Worm (Caenorhabditis elegans): ENCODE results near the gene F52E1.2.

F52E1.2 gene

DNA sequence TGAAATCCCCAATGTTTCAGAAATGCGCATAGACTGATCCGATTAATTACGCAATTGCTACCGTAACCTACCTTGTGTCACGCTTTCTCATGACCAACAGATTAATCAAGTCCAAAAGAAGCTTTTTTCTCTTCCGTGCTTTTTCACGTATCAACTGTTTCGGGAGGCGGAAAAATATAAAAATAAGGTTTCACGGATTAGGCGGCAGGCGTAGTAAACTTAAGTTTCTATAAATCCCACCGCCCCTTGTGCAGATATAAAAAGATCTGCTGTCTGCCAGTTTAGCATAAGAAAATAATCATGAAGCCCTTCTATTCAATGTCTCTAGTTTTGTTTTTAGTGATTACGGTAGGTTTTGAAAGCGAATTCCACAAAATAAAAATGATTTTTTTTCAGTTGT lies 23.3 kb upstream of the F52E1.2 start, which contains the start of gene gcy-7:
Gene gcy-7, plus strand, starts transcription at position 301 of the 400 bp plus-strand sequence.
- TF ChIP-seq T22C8.4 (GFP tag; IDR thresholded peaks at IDR 0.05), result no peak

DNA sequence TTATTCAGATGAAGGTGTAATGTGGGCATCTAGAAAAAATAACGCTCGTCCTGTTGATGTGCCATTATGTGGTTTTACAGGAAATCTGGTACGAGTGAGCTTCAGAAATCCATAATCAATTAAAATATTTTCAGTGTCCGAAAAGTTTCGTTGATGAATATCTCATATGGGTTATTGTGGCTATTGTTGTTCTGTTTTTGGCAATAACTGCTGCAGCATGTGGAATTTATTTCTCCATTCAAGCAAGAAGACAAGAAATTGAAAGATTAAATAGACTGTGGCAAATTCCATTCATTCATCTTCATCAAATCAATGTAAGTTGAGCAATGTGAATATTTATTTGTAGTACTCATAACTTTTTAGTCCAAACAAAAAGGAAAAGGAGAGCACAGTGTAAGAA lies 21.1 kb upstream of the F52E1.2 start:
- TF ChIP-seq tab-1 (GFP tag; IDR thresholded peaks at IDR 0.05) (no peak), cog-1 (tag; optimal IDR thresholded peaks at IDR 0.05) (no peak)

DNA sequence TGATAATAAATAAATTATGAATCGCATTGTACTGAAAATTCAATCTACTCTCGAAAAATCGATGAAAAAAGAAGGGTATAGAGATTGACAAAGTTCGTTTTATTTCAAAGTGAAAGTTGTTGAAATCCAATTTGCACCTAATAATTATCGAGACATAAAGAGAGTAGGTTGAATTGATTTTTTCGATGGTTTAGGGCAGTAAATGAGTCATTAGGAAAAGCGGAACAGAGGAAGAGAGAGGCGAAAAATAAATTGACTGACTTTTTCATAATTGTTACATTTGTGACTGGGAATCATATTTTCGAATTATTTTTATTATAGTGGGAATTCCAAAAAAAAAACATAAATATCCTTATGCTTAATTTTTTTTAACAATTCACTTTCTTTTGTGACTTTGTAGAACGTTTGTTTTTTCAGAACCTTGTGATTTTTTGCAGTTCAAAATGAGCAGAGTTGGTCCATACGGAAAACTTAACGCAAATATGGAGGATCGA lies 16.0 kb upstream of the F52E1.2 start, which contains the start of the genes pho-6 and F52E1.3:
Gene pho-6, minus strand, starts transcription at position 101 of the 494 bp plus-strand sequence.
Gene F52E1.3, plus strand, starts transcription at position 444 of the 494 bp plus-strand sequence.
- TF ChIP-seq ztf-29 (GFP tag; IDR thresholded peaks at IDR 0.05), result no peak
- no peak for TF ChIP-seq med-1 (GFP tag; optimal IDR thresholded peaks at IDR 0.05; ENCODE audit: insufficient read depth)
- TF ChIP-seq cog-1 (tag; optimal IDR thresholded peaks at IDR 0.05), result no peak
- no peak for TF ChIP-seq tab-1 (GFP tag; IDR thresholded peaks at IDR 0.05)
- no peak for TF ChIP-seq ref-1 (GFP tag; conservative IDR thresholded peaks at IDR 0.05)
- TF ChIP-seq klf-2 (GFP tag; conservative IDR thresholded peaks at IDR 0.05), result no peak
- TF ChIP-seq T22C8.4 (GFP tag; IDR thresholded peaks at IDR 0.05), result no peak
- no peak for TF ChIP-seq flt-1 (GFP tag; IDR thresholded peaks at IDR 0.05)
- no peak for TF ChIP-seq ztf-23 (GFP tag; IDR thresholded peaks at IDR 0.05)

DNA sequence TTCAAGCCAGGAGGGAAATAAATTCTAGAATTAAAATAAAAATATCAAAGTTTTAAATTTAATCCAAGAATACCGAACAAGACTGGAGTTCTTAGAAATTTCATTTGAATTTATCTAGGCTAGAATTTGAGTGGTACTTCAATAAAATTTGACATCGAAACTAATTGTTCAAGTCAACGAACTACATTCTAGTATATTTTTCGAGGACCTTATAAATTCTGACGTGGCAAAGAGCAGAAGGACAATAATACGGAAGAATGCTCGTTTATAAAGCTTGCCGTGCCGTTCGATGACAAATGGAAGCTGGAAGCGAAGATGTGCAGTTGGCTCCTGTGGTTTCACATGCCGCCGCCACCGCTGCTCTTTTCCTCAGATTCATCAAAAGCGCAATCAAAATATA lies 9.6 kb upstream of the F52E1.2 start:
- TF ChIP-seq ref-1 (GFP tag; conservative IDR thresholded peaks at IDR 0.05), result no peak
- no peak for TF ChIP-seq cog-1 (tag; optimal IDR thresholded peaks at IDR 0.05)
- no peak for TF ChIP-seq klf-2 (GFP tag; conservative IDR thresholded peaks at IDR 0.05)
- TF ChIP-seq ztf-23 (GFP tag; IDR thresholded peaks at IDR 0.05), result no peak
- no peak for TF ChIP-seq ztf-29 (GFP tag; IDR thresholded peaks at IDR 0.05)
- no peak for TF ChIP-seq med-1 (GFP tag; optimal IDR thresholded peaks at IDR 0.05; ENCODE audit: insufficient read depth)
- TF ChIP-seq T22C8.4 (GFP tag; IDR thresholded peaks at IDR 0.05), result no peak
- TF ChIP-seq flt-1 (GFP tag; IDR thresholded peaks at IDR 0.05), result no peak
- no peak for TF ChIP-seq tab-1 (GFP tag; IDR thresholded peaks at IDR 0.05)

DNA sequence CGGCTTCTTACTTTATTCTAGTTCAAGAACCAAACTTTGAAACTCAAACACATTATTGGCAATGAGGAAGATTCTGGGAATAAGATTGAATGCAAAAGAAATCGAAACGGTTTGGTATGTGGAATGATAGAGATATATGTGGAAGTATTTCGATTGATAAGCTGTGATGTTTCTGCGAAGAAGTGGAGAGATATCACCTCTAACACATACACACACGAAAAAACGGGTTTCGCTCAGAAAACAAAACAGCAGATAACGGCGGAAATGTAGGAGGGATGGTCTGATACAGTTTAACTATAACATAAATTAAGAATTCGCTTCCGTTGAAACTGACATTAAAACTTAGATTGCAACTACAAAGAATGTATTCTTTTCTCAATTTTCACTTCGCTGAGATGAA lies 9.1 kb upstream of the F52E1.2 start:
- no peak for TF ChIP-seq cog-1 (tag; optimal IDR thresholded peaks at IDR 0.05)
- no peak for TF ChIP-seq ref-1 (GFP tag; conservative IDR thresholded peaks at IDR 0.05)
- TF ChIP-seq ztf-29 (GFP tag; IDR thresholded peaks at IDR 0.05), result no peak
- no peak for TF ChIP-seq flt-1 (GFP tag; IDR thresholded peaks at IDR 0.05)
- TF ChIP-seq T22C8.4 (GFP tag; IDR thresholded peaks at IDR 0.05), result no peak
- no peak for TF ChIP-seq klf-2 (GFP tag; conservative IDR thresholded peaks at IDR 0.05)
- no peak for TF ChIP-seq tab-1 (GFP tag; IDR thresholded peaks at IDR 0.05)
- TF ChIP-seq med-1 (GFP tag; optimal IDR thresholded peaks at IDR 0.05; ENCODE audit: insufficient read depth), result no peak
- TF ChIP-seq ztf-23 (GFP tag; IDR thresholded peaks at IDR 0.05), result no peak

DNA sequence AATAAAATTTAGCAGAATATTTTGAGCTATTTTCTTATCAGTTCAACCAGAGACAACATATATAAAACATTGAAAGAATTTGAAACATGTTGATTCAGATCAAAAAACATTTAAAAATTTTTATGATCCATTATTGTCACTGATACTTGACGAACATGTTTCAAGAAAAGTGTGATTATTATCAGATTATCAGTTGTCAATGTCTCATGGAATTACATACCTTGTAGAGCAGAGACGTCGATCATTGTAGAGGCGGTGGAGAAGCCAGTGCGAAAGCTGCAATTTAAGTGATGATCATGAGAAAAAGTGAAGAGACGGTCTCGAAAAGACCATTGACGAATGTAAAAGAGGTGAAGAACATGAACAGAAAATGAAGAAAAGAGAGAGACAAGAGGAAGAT lies 8.0 kb upstream of the F52E1.2 start, which contains the start of gene F52E1.9:
Gene F52E1.9, minus strand, starts transcription at position 278 of the 400 bp plus-strand sequence.
- TF ChIP-seq klf-2 (GFP tag; conservative IDR thresholded peaks at IDR 0.05) (no peak), ref-1 (GFP tag; conservative IDR thresholded peaks at IDR 0.05) (no peak), T22C8.4 (GFP tag; IDR thresholded peaks at IDR 0.05) (no peak), tab-1 (GFP tag; IDR thresholded peaks at IDR 0.05) (no peak), med-1 (GFP tag; optimal IDR thresholded peaks at IDR 0.05; ENCODE audit: insufficient read depth) (no peak), cog-1 (tag; optimal IDR thresholded peaks at IDR 0.05) (no peak), ztf-23 (GFP tag; IDR thresholded peaks at IDR 0.05) (no peak), ztf-29 (GFP tag; IDR thresholded peaks at IDR 0.05) (no peak), flt-1 (GFP tag; IDR thresholded peaks at IDR 0.05) (no peak)

DNA sequence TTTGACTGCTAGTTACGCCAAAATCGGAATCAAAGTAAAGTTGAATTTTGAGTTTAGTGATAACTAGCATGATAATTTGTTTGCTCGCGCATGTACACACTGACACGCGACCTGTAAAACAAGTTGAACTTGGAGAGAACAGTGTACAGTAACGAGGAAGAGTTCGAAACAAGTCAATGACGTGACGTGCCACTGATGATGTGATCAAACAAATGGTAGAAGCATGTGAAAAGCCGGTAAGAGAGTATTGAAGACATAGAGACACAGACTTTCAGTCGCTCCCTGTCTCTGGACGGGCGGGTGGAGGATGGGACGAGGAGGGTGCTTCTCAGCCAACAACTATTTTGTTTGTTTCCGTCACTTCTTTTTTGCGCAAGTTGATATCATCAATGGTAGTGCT lies 7.2 kb upstream of the F52E1.2 start:
- no peak for TF ChIP-seq flt-1 (GFP tag; IDR thresholded peaks at IDR 0.05)

DNA sequence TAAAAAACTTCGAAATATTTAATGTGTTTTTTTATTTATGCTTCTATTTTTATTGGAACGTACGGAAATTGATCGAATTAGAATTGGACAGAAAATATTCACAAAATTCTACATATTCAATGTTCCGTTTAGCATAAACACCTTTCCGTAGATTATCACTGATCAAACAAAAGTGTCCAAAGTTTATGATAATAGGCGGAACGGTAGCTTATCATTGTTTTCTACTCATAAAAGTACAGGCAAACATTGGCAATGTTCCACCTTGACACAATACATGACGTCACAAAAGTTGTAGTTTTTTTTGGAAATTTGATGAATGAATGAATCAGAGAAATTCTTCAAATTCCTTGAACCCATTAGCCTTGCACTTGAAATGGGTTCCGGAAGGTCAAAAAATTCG lies 6.5 kb upstream of the F52E1.2 start:
- TF ChIP-seq ref-1 (GFP tag; conservative IDR thresholded peaks at IDR 0.05) (no peak), ztf-29 (GFP tag; IDR thresholded peaks at IDR 0.05) (no peak), ztf-23 (GFP tag; IDR thresholded peaks at IDR 0.05) (no peak), T22C8.4 (GFP tag; IDR thresholded peaks at IDR 0.05) (no peak), med-1 (GFP tag; optimal IDR thresholded peaks at IDR 0.05; ENCODE audit: insufficient read depth) (no peak), klf-2 (GFP tag; conservative IDR thresholded peaks at IDR 0.05) (no peak), cog-1 (tag; optimal IDR thresholded peaks at IDR 0.05) (no peak), tab-1 (GFP tag; IDR thresholded peaks at IDR 0.05) (no peak), flt-1 (GFP tag; IDR thresholded peaks at IDR 0.05) (no peak)

DNA sequence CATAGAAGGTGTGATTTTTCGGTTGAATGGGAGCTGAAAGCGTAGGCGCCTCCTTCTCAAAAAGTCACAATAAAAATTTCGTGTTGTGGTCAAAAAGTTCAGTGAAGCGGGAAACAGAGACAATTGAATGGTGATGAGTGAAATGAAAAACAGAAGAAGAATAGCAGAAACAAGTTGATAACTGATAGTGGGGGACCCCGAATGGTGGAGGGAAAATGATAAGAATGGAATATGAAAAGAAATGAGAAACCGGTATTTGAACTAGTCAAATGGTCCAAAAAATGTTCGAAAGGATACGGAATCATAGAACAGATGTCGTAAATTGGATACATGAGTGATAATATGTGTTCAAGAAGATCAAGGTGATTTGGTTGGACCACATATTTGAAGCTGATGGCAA lies 6.1 kb upstream of the F52E1.2 start:
- TF ChIP-seq ztf-29 (GFP tag; IDR thresholded peaks at IDR 0.05) (no peak), klf-2 (GFP tag; conservative IDR thresholded peaks at IDR 0.05) (no peak), flt-1 (GFP tag; IDR thresholded peaks at IDR 0.05) (no peak), med-1 (GFP tag; optimal IDR thresholded peaks at IDR 0.05; ENCODE audit: insufficient read depth) (no peak), T22C8.4 (GFP tag; IDR thresholded peaks at IDR 0.05) (no peak), ztf-23 (GFP tag; IDR thresholded peaks at IDR 0.05) (no peak), cog-1 (tag; optimal IDR thresholded peaks at IDR 0.05) (no peak), tab-1 (GFP tag; IDR thresholded peaks at IDR 0.05) (no peak), ref-1 (GFP tag; conservative IDR thresholded peaks at IDR 0.05) (no peak)

DNA sequence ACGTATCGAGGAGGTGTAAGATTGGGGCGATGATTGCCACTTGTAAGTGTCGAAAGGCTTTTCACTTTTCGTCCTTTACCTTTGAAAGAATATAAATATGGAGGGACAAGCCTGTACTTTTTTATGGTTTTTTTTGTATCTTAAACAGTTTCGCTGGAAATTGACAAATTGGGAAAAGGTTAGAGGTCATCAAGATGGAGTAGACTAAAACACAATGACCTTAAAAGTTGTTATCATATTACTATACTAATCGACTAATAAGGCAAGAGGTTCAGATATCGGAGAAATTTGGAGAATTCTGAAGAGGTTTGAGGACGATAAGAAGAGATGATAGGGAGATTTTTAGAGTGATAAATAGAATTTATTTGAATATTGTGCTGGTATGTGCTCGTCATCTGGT lies 4.2 kb upstream of the F52E1.2 start:
- TF ChIP-seq tab-1 (GFP tag; IDR thresholded peaks at IDR 0.05) (no peak), ref-1 (GFP tag; conservative IDR thresholded peaks at IDR 0.05) (no peak), T22C8.4 (GFP tag; IDR thresholded peaks at IDR 0.05) (no peak), ztf-29 (GFP tag; IDR thresholded peaks at IDR 0.05) (no peak), flt-1 (GFP tag; IDR thresholded peaks at IDR 0.05) (no peak), klf-2 (GFP tag; conservative IDR thresholded peaks at IDR 0.05) (no peak), cog-1 (tag; optimal IDR thresholded peaks at IDR 0.05) (no peak), ztf-23 (GFP tag; IDR thresholded peaks at IDR 0.05) (no peak), med-1 (GFP tag; optimal IDR thresholded peaks at IDR 0.05; ENCODE audit: insufficient read depth) (no peak)
